Worm (Caenorhabditis elegans): ENCODE data around the gene sox-2.

sox-2 gene

ce11 chrX:7463637-7464036 is at the start of gene sox-2:
TSS of gene sox-2 (minus strand) at chrX:7463736.
- TF ChIP-seq cebp-1 (GFP tag; IDR thresholded peaks at IDR 0.05): no peak
- no peak for TF ChIP-seq cebp-1 (tag; optimal IDR thresholded peaks at IDR 0.05)
- no peak for TF ChIP-seq ztf-25 (GFP tag; IDR thresholded peaks at IDR 0.05)
- TF ChIP-seq zfh-2 (GFP tag; conservative IDR thresholded peaks at IDR 0.05): 0 out of 2 replicates have a peak, but pooled peaks have one; percentile 7
- 0 out of 2 replicates have a peak, but pooled peaks have one; percentile 38 for TF ChIP-seq ceh-40 (GFP tag; IDR thresholded peaks at IDR 0.05)
- no peak for TF ChIP-seq ama-1 (optimal IDR thresholded peaks at IDR 0.05)
- TF ChIP-seq ama-1 (GFP tag; optimal IDR thresholded peaks at IDR 0.05): no peak
- TF ChIP-seq fkh-3 (tag; optimal IDR thresholded peaks at IDR 0.05): no peak

ce11 chrX:7512714-7513113 is 49.2 kb upstream of the sox-2 start:
- no peak for TF ChIP-seq attf-5 (GFP tag; optimal IDR thresholded peaks at IDR 0.05)

ce11 chrX:7507141-7507540 is 43.6 kb upstream of the sox-2 start:
- peak; percentile 47 for TF ChIP-seq T07F8.4 (tag; optimal IDR thresholded peaks at IDR 0.05)
- no peak for TF ChIP-seq sptf-2 (GFP tag; optimal IDR thresholded peaks at IDR 0.05)
- TF ChIP-seq egl-44 (GFP tag; IDR thresholded peaks at IDR 0.05): no peak
- TF ChIP-seq tbp1 (GFP tag; optimal IDR thresholded peaks at IDR 0.05): peak; percentile 90
- TF ChIP-seq rpc-1 (optimal IDR thresholded peaks at IDR 0.05): peak; percentile 94
- peak; percentile 96 for TF ChIP-seq rpc-1 (tag; optimal IDR thresholded peaks at IDR 0.05)
- peak; percentile 79 for TF ChIP-seq die-1 (tag; optimal IDR thresholded peaks at IDR 0.05)
- no peak for TF ChIP-seq B0336.3 (GFP tag; IDR thresholded peaks at IDR 0.05)
- TF ChIP-seq lin-26 (GFP tag; IDR thresholded peaks at IDR 0.05): peak; percentile 88
- no peak for TF ChIP-seq aptf-2 (GFP tag; conservative IDR thresholded peaks at IDR 0.05)
- no peak for TF ChIP-seq F55B11.4 (tag; optimal IDR thresholded peaks at IDR 0.05; ENCODE audit: borderline replicate concordance, insufficient read depth)
- TF ChIP-seq zfh-2 (GFP tag; conservative IDR thresholded peaks at IDR 0.05): no peak
- no peak for TF ChIP-seq aptf-3 (GFP tag; IDR thresholded peaks at IDR 0.05)
- TF ChIP-seq mcd-1 (GFP tag; IDR thresholded peaks at IDR 0.05): no peak
- no peak for TF ChIP-seq mes-4 (tag; optimal IDR thresholded peaks at IDR 0.05)
- no peak for TF ChIP-seq lin-54 (GFP tag; optimal IDR thresholded peaks at IDR 0.05)
- no peak for TF ChIP-seq nhr-179 (tag; optimal IDR thresholded peaks at IDR 0.05)
- TF ChIP-seq nhr-27 (tag; optimal IDR thresholded peaks at IDR 0.05): no peak
- no peak for TF ChIP-seq F52B5.7 (tag; optimal IDR thresholded peaks at IDR 0.05)
- peak; percentile 36 for TF ChIP-seq hrde-1 (tag; optimal IDR thresholded peaks at IDR 0.05; ENCODE audit: borderline replicate concordance)
- TF ChIP-seq C06A6.2 (GFP tag; conservative IDR thresholded peaks at IDR 0.05): no peak
- TF ChIP-seq bed-1 (GFP tag; IDR thresholded peaks at IDR 0.05): no peak
- peak; percentile 68 for TF ChIP-seq hlh-12 (tag; optimal IDR thresholded peaks at IDR 0.05)
- TF ChIP-seq hsf-1 (GFP tag; IDR thresholded peaks at IDR 0.05): no peak
- no peak for TF ChIP-seq ceh-27 (GFP tag; optimal IDR thresholded peaks at IDR 0.05)
- TF ChIP-seq lin-40 (tag; optimal IDR thresholded peaks at IDR 0.05): no peak
- no peak for TF ChIP-seq atf-7 (tag; optimal IDR thresholded peaks at IDR 0.05)
- peak; percentile 65 for TF ChIP-seq him-1 (tag; optimal IDR thresholded peaks at IDR 0.05)
- no peak for TF ChIP-seq athp-1 (tag; optimal IDR thresholded peaks at IDR 0.05)
- peak; percentile 52 for TF ChIP-seq snpc-3.4 (tag; optimal IDR thresholded peaks at IDR 0.05)
- peak; percentile 7 for TF ChIP-seq attf-5 (GFP tag; optimal IDR thresholded peaks at IDR 0.05)
- peak; percentile 73 for TF ChIP-seq nhr-90 (tag; optimal IDR thresholded peaks at IDR 0.05)
- no peak for TF ChIP-seq tbx-9 (tag; optimal IDR thresholded peaks at IDR 0.05; ENCODE audit: borderline replicate concordance)
- TF ChIP-seq F57A8.1 (GFP tag; optimal IDR thresholded peaks at IDR 0.05): no peak
- no peak for TF ChIP-seq ets-4 (GFP tag; optimal IDR thresholded peaks at IDR 0.05)
- TF ChIP-seq D2030.7 (GFP tag; IDR thresholded peaks at IDR 0.05): peak; percentile 34; the same call in 1 of the 2 replicates
- no peak for TF ChIP-seq ceh-58 (GFP tag; IDR thresholded peaks at IDR 0.05)
- no peak for TF ChIP-seq hlh-26 (GFP tag; conservative IDR thresholded peaks at IDR 0.05)
- no peak for TF ChIP-seq xnd-1 (tag; optimal IDR thresholded peaks at IDR 0.05)
- peak; percentile 61 for TF ChIP-seq mxl-1 (tag; optimal IDR thresholded peaks at IDR 0.05)
